Fruit fly (Drosophila melanogaster) whole organism, embryonic: ENCODE results near the gene CG34117.
A peak's percentile ranks its signal among the peaks of the same experiment; 100 is the strongest.

Experiments used
- Atf3 ChIP-seq: fragments of 200-800 bp; sonication (Bioruptor generic); optimal IDR thresholded peaks from 3 replicates; lab custom pipeline; 2016; ENCODE audit warnings: missing biosample characterization, missing genetic modification characterization
- B-H2 ChIP-seq: fragments of 200-800 bp; sonication (Bioruptor generic); optimal IDR thresholded peaks from 2 replicates; lab custom pipeline; 2018; ENCODE audit warnings: missing biosample characterization, mild to moderate bottlenecking, missing genetic modification characterization
- CG10565 ChIP-seq: fragments of 200-800 bp; sonication (Bioruptor generic); optimal IDR thresholded peaks from 3 replicates; lab custom pipeline; 2016; ENCODE audit warnings: missing biosample characterization, mild to moderate bottlenecking, missing genetic modification characterization
- CG10959 ChIP-seq: fragments of 200-800 bp; sonication (Bioruptor generic); IDR thresholded peaks from 2 replicates; pipeline ENCODE4 v1.3.6; 2022; ENCODE audit warnings: missing biosample characterization, missing genetic modification characterization
- CG11456 ChIP-seq: fragments of 200-800 bp; sonication (Bioruptor generic); IDR thresholded peaks from 3 replicates; pipeline ENCODE4 v1.3.6; 2022; ENCODE audit warnings: missing biosample characterization, missing genetic modification characterization
- CG12299 ChIP-seq: fragments of 200-800 bp; sonication (Bioruptor generic); optimal IDR thresholded peaks from 2 replicates; lab custom pipeline; 2018; ENCODE audit warnings: missing biosample characterization, mild to moderate bottlenecking, missing genetic modification characterization
- CG14050 ChIP-seq: fragments of 200-800 bp; sonication (Bioruptor generic); IDR thresholded peaks from 3 replicates; pipeline ENCODE4 v1.3.6; 2022; ENCODE audit warnings: missing biosample characterization, missing genetic modification characterization
- CG15514 ChIP-seq: fragments of 200-800 bp; sonication (Bioruptor generic); optimal IDR thresholded peaks from 3 replicates; lab custom pipeline; 2017; ENCODE audit warnings: missing biosample characterization, missing genetic modification characterization, mild to moderate bottlenecking, moderate library complexity, missing genetic modification reagents
- CG16813 ChIP-seq: fragments of 200-800 bp; sonication (Bioruptor generic); IDR thresholded peaks from 3 replicates; pipeline ENCODE4 v1.3.6; 2022; ENCODE audit warnings: missing biosample characterization, missing genetic modification characterization; ENCODE audit not compliant: partially characterized antibody
- CG17361 ChIP-seq: fragments of 200-800 bp; sonication (Bioruptor generic); IDR thresholded peaks from 3 replicates; pipeline ENCODE4 v1.3.6; 2022; ENCODE audit warnings: missing biosample characterization, missing genetic modification characterization
- CG18619 ChIP-seq: fragments of 200-800 bp; sonication (Bioruptor generic); optimal IDR thresholded peaks from 3 replicates; lab custom pipeline; 2017; ENCODE audit warnings: missing biosample characterization, mild to moderate bottlenecking, missing genetic modification characterization
- CG2875 ChIP-seq: fragments of 200-800 bp; sonication (Bioruptor generic); optimal IDR thresholded peaks from 2 replicates; lab custom pipeline; 2017; ENCODE audit warnings: missing biosample characterization, mild to moderate bottlenecking, missing genetic modification characterization, missing genetic modification reagents
- CG5245 ChIP-seq: fragments of 200-800 bp; sonication (Bioruptor generic); optimal IDR thresholded peaks from 3 replicates; lab custom pipeline; 2016; ENCODE audit warnings: missing biosample characterization, missing genetic modification characterization
- CG6254 ChIP-seq: fragments of 200-800 bp; sonication (Bioruptor generic); optimal IDR thresholded peaks from 3 replicates; lab custom pipeline; 2017; ENCODE audit warnings: mild to moderate bottlenecking, missing biosample characterization, missing genetic modification reagents, missing genetic modification characterization
- CG8944 ChIP-seq: fragments of 200-800 bp; sonication (Bioruptor generic); optimal IDR thresholded peaks from 3 replicates; lab custom pipeline; 2016; ENCODE audit warnings: missing biosample characterization, missing genetic modification characterization
- CG9727 ChIP-seq: fragments of 200-800 bp; sonication (Bioruptor generic); optimal IDR thresholded peaks from 3 replicates; lab custom pipeline; 2017; ENCODE audit warnings: missing biosample characterization, mild to moderate bottlenecking, missing genetic modification characterization
- CG9876 ChIP-seq: fragments of 200-800 bp; sonication (Bioruptor generic); optimal IDR thresholded peaks from 2 replicates; lab custom pipeline; 2016; ENCODE audit warnings: missing biosample characterization, missing genetic modification characterization
- CHES-1-like ChIP-seq: fragments of 200-800 bp; sonication (Bioruptor generic); optimal IDR thresholded peaks from 2 replicates; lab custom pipeline; 2016; ENCODE audit warnings: missing biosample characterization, missing genetic modification characterization
- D19A ChIP-seq: fragments of 200-800 bp; optimal IDR thresholded peaks from 3 replicates; lab custom pipeline; 2019; ENCODE audit warnings: missing biosample characterization, mild to moderate bottlenecking, missing genetic modification characterization, moderate library complexity
- Deaf1 ChIP-seq: fragments of 200-800 bp; optimal IDR thresholded peaks from 3 replicates; lab custom pipeline; 2019; ENCODE audit warnings: missing biosample characterization, mild to moderate bottlenecking, missing genetic modification characterization, moderate library complexity
- Dek ChIP-seq: fragments of 200-800 bp; sonication (Bioruptor generic); optimal IDR thresholded peaks from 3 replicates; lab custom pipeline; 2019; ENCODE audit warnings: missing biosample characterization, mild to moderate bottlenecking, missing genetic modification characterization, moderate library complexity
- Eip74EF ChIP-seq, 2 experiments: fragments of 200-800 bp in 1 of 2; fragments of >200 bp in 1 of 2; sonication (Bioruptor generic) in 1 of 2; optimal IDR thresholded peaks; 2 replicates each; lab custom pipeline; 2017 to 2019; ENCODE audit warnings: missing biosample characterization in 2 of 2, missing genetic modification characterization in 2 of 2, mild to moderate bottlenecking in 1 of 2, moderate library complexity in 1 of 2
- Fer2 ChIP-seq: fragments of 200-800 bp; sonication (Bioruptor generic); optimal IDR thresholded peaks from 2 replicates; lab custom pipeline; 2018; ENCODE audit warnings: missing biosample characterization, mild to moderate bottlenecking, missing genetic modification characterization, moderate library complexity
- HLH3B ChIP-seq: fragments of 200-800 bp; sonication (Bioruptor generic); IDR thresholded peaks from 2 replicates; pipeline ENCODE4 v1.3.6; 2022; ENCODE audit warnings: missing biosample characterization, missing genetic modification characterization
- Hey ChIP-seq: fragments of 200-800 bp; sonication (Bioruptor generic); optimal IDR thresholded peaks from 3 replicates; lab custom pipeline; 2018; ENCODE audit warnings: missing biosample characterization, mild to moderate bottlenecking, missing genetic modification characterization
- Hmx ChIP-seq: fragments of 200-800 bp; sonication (Bioruptor generic); optimal IDR thresholded peaks from 2 replicates; lab custom pipeline; 2016; ENCODE audit warnings: missing biosample characterization, missing genetic modification characterization
- Lpt ChIP-seq: fragments of >200 bp; optimal IDR thresholded peaks from 2 replicates; lab custom pipeline; 2018; ENCODE audit warnings: missing biosample characterization, missing genetic modification characterization
- NC2α ChIP-seq: fragments of 200-800 bp; sonication (Bioruptor generic); optimal IDR thresholded peaks from 2 replicates; lab custom pipeline; 2016; ENCODE audit warnings: missing biosample characterization, missing genetic modification characterization
- NK7.1 ChIP-seq: fragments of 200-800 bp; sonication (Bioruptor generic); optimal IDR thresholded peaks from 3 replicates; lab custom pipeline; 2016; ENCODE audit warnings: missing biosample characterization, missing genetic modification characterization
- Nf-YB ChIP-seq: fragments of 200-800 bp; sonication (Bioruptor generic); optimal IDR thresholded peaks from 3 replicates; lab custom pipeline; 2019; ENCODE audit warnings: missing biosample characterization, mild to moderate bottlenecking, missing genetic modification characterization, moderate library complexity
- Oaz ChIP-seq: fragments of 200-800 bp; sonication (Bioruptor generic); IDR thresholded peaks from 2 replicates; pipeline ENCODE4 v1.3.6; 2022; ENCODE audit warnings: missing biosample characterization, missing genetic modification characterization
- Xrp1 ChIP-seq: fragments of 200-800 bp; sonication (Bioruptor generic); IDR thresholded peaks from 2 replicates; pipeline ENCODE4 v1.3.6; 2022; ENCODE audit warnings: missing biosample characterization, missing genetic modification characterization
- abd-A ChIP-seq: fragments of 200-800 bp; sonication (Bioruptor generic); optimal IDR thresholded peaks from 3 replicates; lab custom pipeline; 2019; ENCODE audit warnings: missing biosample characterization, mild to moderate bottlenecking, missing genetic modification characterization, moderate library complexity
- cad ChIP-seq: fragments of >200 bp; optimal IDR thresholded peaks from 2 replicates; lab custom pipeline; 2017; ENCODE audit warnings: missing biosample characterization, missing genetic modification characterization
- chinmo ChIP-seq: fragments of 200-800 bp; sonication (Bioruptor generic); IDR thresholded peaks from 4 replicates; pipeline ENCODE4 v1.3.6; 2022; ENCODE audit warnings: missing biosample characterization, missing genetic modification characterization; ENCODE audit not compliant: partially characterized antibody
- crol ChIP-seq: fragments of 200-800 bp; sonication (Bioruptor generic); IDR thresholded peaks from 2 replicates; pipeline ENCODE4 v1.3.6; 2022; ENCODE audit warnings: missing biosample characterization, missing genetic modification characterization
- cwo ChIP-seq: fragments of 200-800 bp; sonication (Bioruptor generic); optimal IDR thresholded peaks from 3 replicates; lab custom pipeline; 2017; ENCODE audit warnings: missing biosample characterization, missing genetic modification characterization, mild to moderate bottlenecking, moderate library complexity, missing genetic modification reagents
- eve ChIP-seq, 2 experiments: fragments of >200 bp; optimal IDR thresholded peaks; 2 replicates each; lab custom pipeline; 2017; ENCODE audit warnings: missing biosample characterization in 2 of 2, missing genetic modification characterization in 2 of 2
- fd3F ChIP-seq: fragments of 200-800 bp; sonication (Bioruptor generic); optimal IDR thresholded peaks from 2 replicates; lab custom pipeline; 2018; ENCODE audit warnings: missing biosample characterization, mild to moderate bottlenecking, missing genetic modification characterization, moderate library complexity
- kah ChIP-seq: fragments of 200-800 bp; sonication (Bioruptor generic); optimal IDR thresholded peaks from 2 replicates; lab custom pipeline; 2018; ENCODE audit warnings: missing biosample characterization, mild to moderate bottlenecking, missing genetic modification characterization
- knrl ChIP-seq: fragments of 200-800 bp; sonication (Bioruptor generic); IDR thresholded peaks from 3 replicates; pipeline ENCODE4 v1.3.6; 2022; ENCODE audit warnings: missing biosample characterization, missing genetic modification characterization; ENCODE audit not compliant: partially characterized antibody
- lbe ChIP-seq: fragments of 200-800 bp; sonication (Bioruptor generic); optimal IDR thresholded peaks from 2 replicates; lab custom pipeline; 2016; ENCODE audit warnings: missing biosample characterization, mild to moderate bottlenecking, missing genetic modification characterization
- pnt ChIP-seq: fragments of 200-800 bp; sonication (Bioruptor generic); optimal IDR thresholded peaks from 3 replicates; lab custom pipeline; 2016; ENCODE audit warnings: missing biosample characterization, missing genetic modification characterization
- row ChIP-seq: fragments of 200-800 bp; sonication (Bioruptor generic); IDR thresholded peaks from 3 replicates; pipeline ENCODE4 v1.3.6; 2022; ENCODE audit warnings: missing biosample characterization, missing genetic modification characterization
- schlank ChIP-seq: fragments of 200-800 bp; sonication (Bioruptor generic); optimal IDR thresholded peaks from 2 replicates; lab custom pipeline; 2018; ENCODE audit warnings: missing biosample characterization, mild to moderate bottlenecking, missing genetic modification characterization
- sd ChIP-seq: fragments of 200-800 bp; sonication (Bioruptor generic); optimal IDR thresholded peaks from 3 replicates; lab custom pipeline; 2018; ENCODE audit warnings: missing biosample characterization, mild to moderate bottlenecking, missing genetic modification characterization, moderate library complexity
- sens-2 ChIP-seq: fragments of 200-800 bp; sonication (Bioruptor generic); IDR thresholded peaks from 2 replicates; pipeline ENCODE4 v1.3.6; 2022; ENCODE audit warnings: missing biosample characterization, missing genetic modification characterization
- sob ChIP-seq: fragments of 200-800 bp; sonication (Bioruptor generic); IDR thresholded peaks from 2 replicates; pipeline ENCODE4 v1.3.6; 2022; ENCODE audit warnings: missing biosample characterization, missing genetic modification characterization
- zen2 ChIP-seq: fragments of 200-800 bp; sonication (Bioruptor generic); IDR thresholded peaks from 3 replicates; pipeline ENCODE4 v1.3.6; 2022; ENCODE audit warnings: missing biosample characterization, missing genetic modification characterization; ENCODE audit not compliant: partially characterized antibody
- zfh1 ChIP-seq: fragments of 200-800 bp; sonication (Bioruptor generic); IDR thresholded peaks from 3 replicates; pipeline ENCODE4 v1.3.6; 2022; ENCODE audit warnings: missing biosample characterization, missing genetic modification characterization

The CG34117 gene

dm6 chr3R:9401127-9401603, 1.3 kb upstream of the CG34117 start, which contains the start of the genes RpL34b and CG8132 (continued):
- TF ChIP-seq row (GFP tag; lab: Robert Waterston, UW) (peak; percentile 97), Eip74EF (GFP tag; optimal IDR thresholded peaks at IDR 0.05; lab: Kevin White, UChicago) (peak in 1 of 2 experiments; percentile 87), schlank (tag; lab: Kevin White, UChicago) (peak; percentile 96), chinmo (GFP tag; lab: Robert Waterston, UW) (0 out of 4 replicates have a peak, but pooled peaks have one; percentile 16), zen2 (GFP tag; lab: Robert Waterston, UW) (no peak), zfh1 (GFP tag; lab: Robert Waterston, UW) (peak; percentile 97), Dek (tag; lab: Kevin White, UChicago) (peak; percentile 96), Oaz (peak; percentile 85), CG14050 (peak; percentile 85), abd-A (tag; lab: Kevin White, UChicago) (no peak), Deaf1 (peak; percentile 75), CG2875 (GFP tag; lab: Kevin White, UChicago) (peak; percentile 89), cwo (peak; percentile 89), D19A (peak; percentile 85), sens-2 (GFP tag; lab: Robert Waterston, UW) (peak; percentile 91), CG18619 (GFP tag; lab: Kevin White, UChicago) (peak; percentile 96), Hmx (GFP tag; lab: Kevin White, UChicago) (peak; percentile 89), HLH3B (GFP tag; lab: Robert Waterston, UW) (peak; percentile 93), crol (GFP tag; lab: Robert Waterston, UW) (no peak; the same call in 1 of the 2 replicates), CG16813 (GFP tag; lab: Robert Waterston, UW) (peak; percentile 42; the same call in 1 of the 3 replicates), CG6254 (GFP tag; lab: Kevin White, UChicago) (peak; percentile 79), lbe (GFP tag; lab: Kevin White, UChicago) (peak; percentile 91), sob (GFP tag; lab: Robert Waterston, UW) (peak; percentile 97), CG5245 (GFP tag; lab: Kevin White, UChicago) (peak; percentile 88), eve (GFP tag; optimal IDR thresholded peaks at IDR 0.05; lab: Kevin White, UChicago) (peak in 1 of 2 experiments; percentile 0), CG10959 (peak; percentile 88), CG12299 (tag; lab: Kevin White, UChicago) (peak; percentile 96), Atf3 (GFP tag; lab: Kevin White, UChicago) (peak; percentile 95), cad (no peak), CG17361 (peak; percentile 95), kah (GFP tag; lab: Kevin White, UChicago) (peak; percentile 95), pnt (GFP tag; lab: Kevin White, UChicago) (peak; percentile 95), CG11456 (GFP tag; lab: Robert Waterston, UW) (peak; percentile 99), CG8944 (peak; percentile 95), NK7.1 (GFP tag; lab: Kevin White, UChicago) (peak; percentile 92), Fer2 (tag; lab: Kevin White, UChicago) (peak; percentile 96), Xrp1 (GFP tag; lab: Robert Waterston, UW) (peak; percentile 96), CG10565 (peak; percentile 88), Nf-YB (GFP tag; lab: Kevin White, UChicago) (peak; percentile 81), CG9727 (peak; percentile 96), CHES-1-like (GFP tag; lab: Kevin White, UChicago) (peak; percentile 96), B-H2 (peak; percentile 99), CG15514 (GFP tag; lab: Kevin White, UChicago) (peak; percentile 93), NC2α (GFP tag; lab: Kevin White, UChicago) (peak; percentile 83), Hey (tag; lab: Kevin White, UChicago) (peak; percentile 95), Lpt (GFP tag; lab: Kevin White, UChicago) (no peak), fd3F (peak; percentile 95), CG9876 (GFP tag; lab: Kevin White, UChicago) (peak; percentile 97), sd (tag; lab: Kevin White, UChicago) (peak; percentile 87), knrl (GFP tag; lab: Robert Waterston, UW) (peak; percentile 61)
